Worm (Caenorhabditis elegans) whole organism, mixed stage, embryonic: Measurements from ENCODE around the gene C16B8.2.

ENCODE experiments used
- elt-1 ChIP-seq: sonication (generic microtip); optimal IDR thresholded peaks from 2 replicates; lab custom pipeline; 2017; ENCODE audit warnings: missing genetic modification characterization, mild to moderate bottlenecking, missing compliant biosample characterization, antibody characterized with exemption, moderate library complexity, borderline replicate concordance; ENCODE audit not compliant: insufficient read depth
- elt-3 ChIP-seq: fragments of 150-350 bp; optimal IDR thresholded peaks from 2 replicates; lab custom pipeline; 2014; ENCODE audit warnings: missing biosample characterization, missing genetic modification characterization
- lsy-2 ChIP-seq: fragments of 150-350 bp; optimal IDR thresholded peaks from 2 replicates; lab custom pipeline; 2014; ENCODE audit warnings: missing biosample characterization, missing genetic modification characterization
- nhr-76 ChIP-seq: sonication (generic microtip); optimal IDR thresholded peaks from 2 replicates; lab custom pipeline; 2017; ENCODE audit warnings: missing biosample characterization, missing genetic modification characterization
- pha-4 ChIP-seq: fragments of 150-350 bp; optimal IDR thresholded peaks from 2 replicates; lab custom pipeline; 2018; ENCODE audit warnings: missing biosample characterization, missing genetic modification reagents, missing genetic modification characterization
- snpc-4 ChIP-seq: fragments of 150-350 bp; optimal IDR thresholded peaks from 2 replicates; lab custom pipeline; 2014; ENCODE audit warnings: missing biosample characterization, missing genetic modification characterization
- unc-39 ChIP-seq: fragments of 150-350 bp; optimal IDR thresholded peaks from 2 replicates; lab custom pipeline; 2014; ENCODE audit warnings: missing biosample characterization, missing genetic modification characterization
- unc-62 ChIP-seq: fragments of 150-350 bp; optimal IDR thresholded peaks from 2 replicates; lab custom pipeline; 2014; ENCODE audit warnings: missing biosample characterization, missing genetic modification reagents, missing genetic modification characterization
- ztf-11 ChIP-seq: fragments of 150-350 bp; optimal IDR thresholded peaks from 2 replicates; lab custom pipeline; 2014; ENCODE audit warnings: missing biosample characterization, missing genetic modification characterization

DNA sequence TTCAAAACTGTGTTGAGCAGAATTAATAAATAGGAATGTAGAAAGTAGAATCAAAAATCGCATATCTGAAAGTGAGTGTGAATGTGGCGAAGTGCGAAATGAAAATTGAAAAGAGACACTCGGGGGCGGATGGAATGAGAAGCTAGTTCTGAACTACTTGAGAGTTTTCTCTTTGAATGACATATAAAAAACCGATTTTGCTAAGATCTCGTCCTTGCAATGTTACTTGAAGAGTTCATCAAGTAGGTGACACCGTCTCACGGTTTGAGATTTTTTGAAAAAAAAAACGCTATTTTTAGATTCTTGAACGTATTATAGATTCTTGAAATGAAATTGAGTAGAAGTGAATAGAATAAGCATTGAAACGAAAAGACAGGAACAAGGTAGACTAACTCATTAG lies at the start of gene C16B8.2:
- TF ChIP-seq unc-39 (tag; lab: Kevin White, UChicago) (no peak), pha-4 (tag; lab: Kevin White, UChicago) (no peak), elt-3 (tag; lab: Kevin White, UChicago) (no peak), nhr-76 (tag; lab: Kevin White, UChicago) (no peak), ztf-11 (tag; lab: Kevin White, UChicago) (no peak), unc-62 (GFP tag; lab: Kevin White, UChicago) (no peak), snpc-4 (tag; lab: Kevin White, UChicago) (no peak), lsy-2 (tag; lab: Kevin White, UChicago) (no peak), elt-1 (tag; lab: Kevin White, UChicago) (no peak)
